Worm (Caenorhabditis elegans) whole organism, late embryonic: Measurements from ENCODE around the gene tdp-1.

Experiments
- C38D4.7 ChIP-seq: fragments of 200-800 bp; sonication (Bioruptor generic); optimal IDR thresholded peaks from 2 replicates; lab custom pipeline; 2018; ENCODE audit warnings: mild to moderate bottlenecking, missing genetic modification characterization, moderate library complexity, missing compliant biosample characterization
- ama-1 ChIP-seq: fragments of 150-350 bp; optimal IDR thresholded peaks from 2 replicates; lab custom pipeline; 2014
- ceh-14 ChIP-seq: sonication (generic microtip); optimal IDR thresholded peaks from 2 replicates; lab custom pipeline; 2016; ENCODE audit warnings: missing genotype, missing genetic modification characterization, missing compliant biosample characterization
- dmd-4 ChIP-seq: sonication (generic microtip); optimal IDR thresholded peaks from 2 replicates; lab custom pipeline; 2016; ENCODE audit warnings: borderline replicate concordance, missing genetic modification characterization, missing compliant biosample characterization
- dve-1 ChIP-seq: sonication (generic microtip); optimal IDR thresholded peaks from 2 replicates; lab custom pipeline; 2017; ENCODE audit warnings: antibody characterized with exemption, mild to moderate bottlenecking, missing genetic modification characterization, missing compliant biosample characterization
- nhr-11 ChIP-seq: fragments of 150-350 bp; optimal IDR thresholded peaks from 2 replicates; lab custom pipeline; 2014; ENCODE audit warnings: missing biosample characterization, missing genetic modification characterization
- nhr-232 ChIP-seq: sonication (generic microtip); optimal IDR thresholded peaks from 2 replicates; lab custom pipeline; 2016; ENCODE audit warnings: missing genetic modification characterization, missing compliant biosample characterization
- pha-4 ChIP-seq: fragments of 150-350 bp; optimal IDR thresholded peaks from 2 replicates; lab custom pipeline; 2018; ENCODE audit warnings: missing biosample characterization, missing genetic modification reagents, missing genetic modification characterization
- pqm-1 ChIP-seq: sonication (generic microtip); optimal IDR thresholded peaks from 2 replicates; lab custom pipeline; 2016; ENCODE audit warnings: missing genetic modification characterization, missing compliant biosample characterization
- rnt-1 ChIP-seq: sonication (generic microtip); optimal IDR thresholded peaks from 2 replicates; lab custom pipeline; 2016; ENCODE audit warnings: missing genetic modification characterization, missing compliant biosample characterization
- sdc-2 ChIP-seq: sonication (generic microtip); optimal IDR thresholded peaks from 2 replicates; lab custom pipeline; 2016; ENCODE audit warnings: missing genotype, missing genetic modification characterization, missing compliant biosample characterization
- sox-2 ChIP-seq: fragments of 200-800 bp; sonication (Bioruptor generic); IDR thresholded peaks from 2 replicates; pipeline ENCODE4 v1.3.6; 2022; ENCODE audit warnings: missing genetic modification reagents, missing genetic modification characterization, missing compliant biosample characterization
- tbx-2 ChIP-seq: sonication (generic microtip); optimal IDR thresholded peaks from 2 replicates; lab custom pipeline; 2016; ENCODE audit warnings: missing genetic modification characterization, missing compliant biosample characterization

- no peak for TF ChIP-seq tbx-2 (tag; lab: Kevin White, UChicago)
- TF ChIP-seq rnt-1, result no peak
- TF ChIP-seq C38D4.7 (GFP tag; lab: Kevin White, UChicago), result no peak
- no peak for TF ChIP-seq sox-2 (GFP tag; lab: Robert Waterston, UW)
- TF ChIP-seq ama-1, result no peak
- TF ChIP-seq pqm-1 (tag; lab: Kevin White, UChicago), result no peak
- TF ChIP-seq dve-1 (tag; lab: Kevin White, UChicago), result no peak
- TF ChIP-seq ceh-14 (tag; lab: Kevin White, UChicago), result no peak
- no peak for TF ChIP-seq nhr-11 (tag; lab: Kevin White, UChicago)
- no peak for TF ChIP-seq nhr-232 (tag; lab: Kevin White, UChicago)
- TF ChIP-seq pha-4 (tag; lab: Kevin White, UChicago), result no peak
- TF ChIP-seq sdc-2 (tag; lab: Kevin White, UChicago), result no peak
- TF ChIP-seq dmd-4 (tag; lab: Kevin White, UChicago), result no peak
Measured at ce11 chrII:8964835-8965234, 32.8 kb upstream of the tdp-1 start, which contains the start of the genes ndub-3 and C18E9.2.
